Fruit fly (Drosophila melanogaster): ENCODE data around the gene mei-41.
A peak's percentile ranks its signal among the peaks of the same experiment; 100 is the strongest.

Gene mei-41

dm6 chrX:16361306-16361705 is 30.2 kb upstream of the mei-41 start, which contains the start of gene nonA:
Gene nonA, plus strand, starts transcription at chrX:16361569.
- TF ChIP-seq NFAT (GFP tag; IDR thresholded peaks at IDR 0.05), result no peak
- no peak for TF ChIP-seq CG34422 (GFP tag; IDR thresholded peaks at IDR 0.05)
- TF ChIP-seq CG17612 (GFP tag; IDR thresholded peaks at IDR 0.05), result no peak
- TF ChIP-seq CG18764 (GFP tag; optimal IDR thresholded peaks at IDR 0.05), result no peak
- TF ChIP-seq CG17361 (GFP tag; IDR thresholded peaks at IDR 0.05), result no peak
- peak in 1 of 2 experiments; percentile 32 for TF ChIP-seq Pdp1 (GFP tag; optimal IDR thresholded peaks at IDR 0.05)
- no peak for TF ChIP-seq Myb (GFP tag; optimal IDR thresholded peaks at IDR 0.05)
- no peak for TF ChIP-seq CG7987 (GFP tag; optimal IDR thresholded peaks at IDR 0.05)
- TF ChIP-seq CG5180 (GFP tag; optimal IDR thresholded peaks at IDR 0.05), result no peak
- TF ChIP-seq Sry-δ (GFP tag; optimal IDR thresholded peaks at IDR 0.05), result peak; percentile 51
- TF ChIP-seq C15 (GFP tag; IDR thresholded peaks at IDR 0.05), result no peak
- no peak for TF ChIP-seq Atf3 (GFP tag; optimal IDR thresholded peaks at IDR 0.05)
- peak; percentile 99 for TF ChIP-seq CG30020 (tag; optimal IDR thresholded peaks at IDR 0.05)
- TF ChIP-seq CG10209 (GFP tag; optimal IDR thresholded peaks at IDR 0.05), result no peak
- TF ChIP-seq dimm (GFP tag; IDR thresholded peaks at IDR 0.05), result no peak
- TF ChIP-seq repo (GFP tag; optimal IDR thresholded peaks at IDR 0.05), result no peak
- TF ChIP-seq lola (GFP tag; optimal IDR thresholded peaks at IDR 0.05), result no peak
- no peak for TF ChIP-seq crp (GFP tag; optimal IDR thresholded peaks at IDR 0.05)
- TF ChIP-seq CG13287 (GFP tag; IDR thresholded peaks at IDR 0.05; ENCODE audit: partially characterized antibody), result 0 out of 2 replicates have a peak, but pooled peaks have one; percentile 17
- peak; percentile 96 for TF ChIP-seq pfk (GFP tag; optimal IDR thresholded peaks at IDR 0.05)
- TF ChIP-seq oc (tag; optimal IDR thresholded peaks at IDR 0.05), result no peak
- TF ChIP-seq Opbp (GFP tag; IDR thresholded peaks at IDR 0.05; ENCODE audit: partially characterized antibody), result 0 out of 3 replicates have a peak, but pooled peaks have one; percentile 9
- TF ChIP-seq Optix (GFP tag; IDR thresholded peaks at IDR 0.05), result no peak
- TF ChIP-seq amos (GFP tag; IDR thresholded peaks at IDR 0.05; ENCODE audit: partially characterized antibody), result peak; percentile 15; the same call in 1 of the 2 replicates
- peak; percentile 48 for TF ChIP-seq CG12659 (GFP tag; optimal IDR thresholded peaks at IDR 0.05)
- TF ChIP-seq CG1832 (GFP tag; optimal IDR thresholded peaks at IDR 0.05), result no peak
- no peak for TF ChIP-seq Blimp-1 (GFP tag; optimal IDR thresholded peaks at IDR 0.05)
- TF ChIP-seq ftz-f1 (GFP tag; optimal IDR thresholded peaks at IDR 0.05), result no peak
- no peak for TF ChIP-seq Dip3 (GFP tag; optimal IDR thresholded peaks at IDR 0.05)
- TF ChIP-seq CG10267 (tag; optimal IDR thresholded peaks at IDR 0.05), result peak; percentile 13
- TF ChIP-seq Bdp1 (GFP tag; optimal IDR thresholded peaks at IDR 0.05), result no peak
- peak; percentile 99 for TF ChIP-seq CG1603 (tag; optimal IDR thresholded peaks at IDR 0.05)
- TF ChIP-seq ab (GFP tag; optimal IDR thresholded peaks at IDR 0.05), result no peak
- no peak for TF ChIP-seq chif (GFP tag; optimal IDR thresholded peaks at IDR 0.05)
- peak; percentile 22 for TF ChIP-seq trem (tag; optimal IDR thresholded peaks at IDR 0.05)
- no peak for TF ChIP-seq CG12299 (tag; optimal IDR thresholded peaks at IDR 0.05)
- TF ChIP-seq schlank (tag; optimal IDR thresholded peaks at IDR 0.05), result no peak
- TF ChIP-seq CG8388 (GFP tag; optimal IDR thresholded peaks at IDR 0.05), result no peak
- TF ChIP-seq CG14710 (tag; optimal IDR thresholded peaks at IDR 0.05), result peak; percentile 60
- TF ChIP-seq CG10959 (GFP tag; IDR thresholded peaks at IDR 0.05), result no peak
- TF ChIP-seq Hr78 (GFP tag; optimal IDR thresholded peaks at IDR 0.05), result no peak
- TF ChIP-seq CG4404 (GFP tag; IDR thresholded peaks at IDR 0.05), result no peak
- no peak for TF ChIP-seq stc (GFP tag; IDR thresholded peaks at IDR 0.05)
- TF ChIP-seq MBD-R2 (GFP tag; IDR thresholded peaks at IDR 0.05), result peak; percentile 30
- peak; percentile 91 for TF ChIP-seq CG2116 (GFP tag; optimal IDR thresholded peaks at IDR 0.05)
- peak; percentile 51 for TF ChIP-seq CG4617 (GFP tag; optimal IDR thresholded peaks at IDR 0.05; ENCODE audit: borderline replicate concordance)
- no peak for TF ChIP-seq inv (GFP tag; IDR thresholded peaks at IDR 0.05; ENCODE audit: partially characterized antibody)
- no peak for TF ChIP-seq bigmax (GFP tag; optimal IDR thresholded peaks at IDR 0.05)
- no peak for TF ChIP-seq CG3726 (GFP tag; IDR thresholded peaks at IDR 0.05)

All from whole organism, embryonic.